Fruit fly (Drosophila melanogaster): Measurements from ENCODE around the gene nocte.

- TF ChIP-seq Clk (GFP tag; optimal IDR thresholded peaks at IDR 0.05) (no peak), CG7045 (GFP tag; optimal IDR thresholded peaks at IDR 0.05) (no peak), pad (GFP tag; optimal IDR thresholded peaks at IDR 0.05) (no peak), kay (GFP tag; ENCODE audit: borderline replicate concordance) (no peak), ovo (GFP tag; optimal IDR thresholded peaks at IDR 0.05) (no peak), Mnt (GFP tag; optimal IDR thresholded peaks at IDR 0.05) (no peak), CG12768 (GFP tag; optimal IDR thresholded peaks at IDR 0.05) (no peak), CG7101 (tag; optimal IDR thresholded peaks at IDR 0.05) (no peak), Crg-1 (GFP tag; optimal IDR thresholded peaks at IDR 0.05) (no peak), CG1620 (GFP tag; optimal IDR thresholded peaks at IDR 0.05) (no peak), cnc (optimal IDR thresholded peaks at IDR 0.05) (no peak), CG11617 (GFP tag; optimal IDR thresholded peaks at IDR 0.05) (no peak)
Observed at dm6 chrX:10432712-10433111, 41.8 kb downstream of the nocte start, which contains the start of gene CG12640.

All from whole organism, adult.